Worm (Caenorhabditis elegans): ENCODE results near the gene mmad-1.

ce11 chrIII:13502513-13502912 is 46.3 kb downstream of the mmad-1 start, which contains the start of gene T28A8.8:
- TF ChIP-seq T22C8.4 (GFP tag; IDR thresholded peaks at IDR 0.05) (no peak), flt-1 (GFP tag; IDR thresholded peaks at IDR 0.05) (no peak), ref-1 (GFP tag; conservative IDR thresholded peaks at IDR 0.05) (no peak), med-1 (GFP tag; optimal IDR thresholded peaks at IDR 0.05; ENCODE audit: insufficient read depth) (no peak), cog-1 (tag; optimal IDR thresholded peaks at IDR 0.05) (no peak), ztf-23 (GFP tag; IDR thresholded peaks at IDR 0.05) (no peak)

Data from whole organism, midembryonic.